Worm (Caenorhabditis elegans): ENCODE data around the gene fbxb-72.

ce11 chrV:724470-724890 lies 728 bp upstream of the fbxb-72 start:
- no peak for TF ChIP-seq ztf-11 (tag; optimal IDR thresholded peaks at IDR 0.05)
- TF ChIP-seq nhr-77 (tag; optimal IDR thresholded peaks at IDR 0.05): no peak
- no peak for TF ChIP-seq hlh-17 (GFP tag; optimal IDR thresholded peaks at IDR 0.05; ENCODE audit: borderline replicate concordance)

All from whole organism, L1 larva.